Worm (Caenorhabditis elegans) whole organism, L2 larva: ENCODE data around the gene ugt-1.

Experiments
- C34F6.9 ChIP-seq: fragments of 150-350 bp; optimal IDR thresholded peaks from 2 replicates; lab custom pipeline; 2014; ENCODE audit warnings: missing biosample characterization, missing genetic modification characterization
- F13H6.1 ChIP-seq: sonication (generic microtip); optimal IDR thresholded peaks from 2 replicates; lab custom pipeline; 2016; ENCODE audit warnings: missing genetic modification characterization, missing compliant biosample characterization
- ZK546.5 ChIP-seq: sonication (generic microtip); optimal IDR thresholded peaks from 2 replicates; lab custom pipeline; 2017; ENCODE audit warnings: missing biosample characterization, missing genetic modification characterization
- alr-1 ChIP-seq: fragments of 150-350 bp; optimal IDR thresholded peaks from 2 replicates; lab custom pipeline; 2014; ENCODE audit warnings: missing biosample characterization, missing genetic modification characterization
- aly-2 ChIP-seq: fragments of 150-350 bp; optimal IDR thresholded peaks from 2 replicates; lab custom pipeline; 2014; ENCODE audit warnings: missing biosample characterization, missing genetic modification characterization
- ama-1 ChIP-seq: fragments of 150-350 bp; optimal IDR thresholded peaks from 2 replicates; lab custom pipeline; 2018; ENCODE audit warnings: inconsistent platforms
- blmp-1 ChIP-seq: sonication (generic microtip); optimal IDR thresholded peaks from 2 replicates; lab custom pipeline; 2017; ENCODE audit warnings: missing genetic modification characterization, mild to moderate bottlenecking, missing compliant biosample characterization, antibody characterized with exemption, moderate library complexity; ENCODE audit not compliant: insufficient read depth
- crh-2 ChIP-seq: sonication (generic microtip); optimal IDR thresholded peaks from 2 replicates; lab custom pipeline; 2017; ENCODE audit warnings: missing biosample characterization, missing genetic modification characterization
- elt-1 ChIP-seq: fragments of 150-350 bp; optimal IDR thresholded peaks from 2 replicates; lab custom pipeline; 2014; ENCODE audit warnings: missing biosample characterization, missing genetic modification characterization
- elt-3 ChIP-seq: sonication (generic microtip); optimal IDR thresholded peaks from 2 replicates; lab custom pipeline; 2017; ENCODE audit warnings: missing biosample characterization, missing genetic modification characterization
- fos-1 ChIP-seq: fragments of 150-350 bp; optimal IDR thresholded peaks from 2 replicates; lab custom pipeline; 2014; ENCODE audit warnings: missing biosample characterization, missing genetic modification characterization
- gmeb-1 ChIP-seq: fragments of 150-350 bp; optimal IDR thresholded peaks from 2 replicates; lab custom pipeline; 2014; ENCODE audit warnings: missing biosample characterization, missing genetic modification characterization
- lin-11 ChIP-seq: fragments of 150-350 bp; sonication (generic microtip); optimal IDR thresholded peaks from 2 replicates; lab custom pipeline; 2014; ENCODE audit warnings: missing biosample characterization, missing genetic modification characterization, inconsistent platforms, mixed read lengths
- lin-13 ChIP-seq: fragments of 150-350 bp; optimal IDR thresholded peaks from 2 replicates; lab custom pipeline; 2014; ENCODE audit warnings: missing biosample characterization, missing genetic modification reagents, missing genetic modification characterization
- lin-39 ChIP-seq: fragments of 150-350 bp; optimal IDR thresholded peaks from 2 replicates; lab custom pipeline; 2014; ENCODE audit warnings: missing biosample characterization, missing genetic modification reagents, missing genetic modification characterization
- lsy-2 ChIP-seq, 2 experiments: fragments of 150-350 bp in 1 of 2; sonication (generic microtip) in 1 of 2; optimal IDR thresholded peaks; 2 replicates each; lab custom pipeline; 2014 to 2017; ENCODE audit warnings: missing biosample characterization in 2 of 2, missing genetic modification characterization in 2 of 2
- mab-5 ChIP-seq: fragments of 150-350 bp; optimal IDR thresholded peaks from 2 replicates; lab custom pipeline; 2014; ENCODE audit warnings: missing biosample characterization, missing genetic modification characterization
- mbf-1 ChIP-seq: sonication (generic microtip); optimal IDR thresholded peaks from 2 replicates; lab custom pipeline; 2017; ENCODE audit warnings: missing biosample characterization, missing genetic modification characterization
- nhr-10 ChIP-seq: sonication (generic microtip); optimal IDR thresholded peaks from 2 replicates; lab custom pipeline; 2017; ENCODE audit warnings: missing biosample characterization, missing genetic modification characterization
- nhr-11 ChIP-seq: fragments of 150-350 bp; optimal IDR thresholded peaks from 2 replicates; lab custom pipeline; 2014; ENCODE audit warnings: missing biosample characterization, missing genetic modification characterization
- nhr-12 ChIP-seq: fragments of 150-350 bp; optimal IDR thresholded peaks from 2 replicates; lab custom pipeline; 2014; ENCODE audit warnings: missing biosample characterization, missing genetic modification characterization
- nhr-129 ChIP-seq: fragments of 150-350 bp; optimal IDR thresholded peaks from 2 replicates; lab custom pipeline; 2014; ENCODE audit warnings: missing biosample characterization, missing genetic modification characterization
- nhr-23 ChIP-seq: fragments of 150-350 bp; optimal IDR thresholded peaks from 2 replicates; lab custom pipeline; 2014; ENCODE audit warnings: missing biosample characterization, missing genetic modification reagents, missing genetic modification characterization
- nhr-237 ChIP-seq: fragments of 150-350 bp; optimal IDR thresholded peaks from 2 replicates; lab custom pipeline; 2014; ENCODE audit warnings: missing biosample characterization, missing genetic modification characterization
- nhr-25 ChIP-seq: fragments of 150-350 bp; sonication (generic microtip); optimal IDR thresholded peaks from 3 replicates; lab custom pipeline; 2014; ENCODE audit warnings: missing biosample characterization, missing genetic modification characterization
- nhr-6 ChIP-seq: fragments of 150-350 bp; optimal IDR thresholded peaks from 2 replicates; lab custom pipeline; 2014; ENCODE audit warnings: missing biosample characterization, missing genetic modification characterization
- nhr-77 ChIP-seq: fragments of 150-350 bp; optimal IDR thresholded peaks from 2 replicates; lab custom pipeline; 2014; ENCODE audit warnings: missing biosample characterization, missing genetic modification characterization
- peb-1 ChIP-seq: fragments of 150-350 bp; optimal IDR thresholded peaks from 2 replicates; lab custom pipeline; 2014; ENCODE audit warnings: missing biosample characterization, missing genetic modification characterization
- skn-1 ChIP-seq: sonication (generic microtip); optimal IDR thresholded peaks from 2 replicates; lab custom pipeline; 2017; ENCODE audit warnings: missing biosample characterization, missing genetic modification characterization
- sma-3 ChIP-seq: sonication (generic microtip); optimal IDR thresholded peaks from 2 replicates; lab custom pipeline; 2016; ENCODE audit warnings: missing genetic modification reagents, missing genetic modification characterization, missing compliant biosample characterization
- sma-9 ChIP-seq, 2 experiments: fragments of 150-350 bp in 1 of 2; sonication (generic microtip) in 1 of 2; optimal IDR thresholded peaks; 2 replicates each; lab custom pipeline; 2014 to 2016; ENCODE audit warnings: missing genetic modification characterization in 2 of 2, mild to moderate bottlenecking in 1 of 2, missing biosample characterization in 1 of 2, missing compliant biosample characterization in 1 of 2, missing genetic modification reagents in 1 of 2, moderate library complexity in 1 of 2
- unc-39 ChIP-seq: fragments of 150-350 bp; optimal IDR thresholded peaks from 2 replicates; lab custom pipeline; 2014; ENCODE audit warnings: missing biosample characterization, missing genetic modification characterization
- unc-55 ChIP-seq: fragments of 150-350 bp; sonication (generic microtip); optimal IDR thresholded peaks from 3 replicates; lab custom pipeline; 2014; ENCODE audit warnings: missing biosample characterization, missing genetic modification reagents, missing genetic modification characterization
- unc-62 ChIP-seq: fragments of 150-350 bp; optimal IDR thresholded peaks from 2 replicates; lab custom pipeline; 2014; ENCODE audit warnings: missing biosample characterization, missing genetic modification reagents, missing genetic modification characterization
- zag-1 ChIP-seq: fragments of 150-350 bp; optimal IDR thresholded peaks from 2 replicates; lab custom pipeline; 2014; ENCODE audit warnings: missing biosample characterization, missing genetic modification characterization
- ztf-1 ChIP-seq: fragments of 200-800 bp; sonication (Bioruptor generic); conservative IDR thresholded peaks from 2 replicates; pipeline ENCODE4 v1.3.6; 2022; ENCODE audit warnings: missing genetic modification characterization, missing compliant biosample characterization
- ztf-11 ChIP-seq: sonication (generic microtip); optimal IDR thresholded peaks from 2 replicates; lab custom pipeline; 2017; ENCODE audit warnings: missing biosample characterization, missing genetic modification characterization

ugt-1 gene

DNA sequence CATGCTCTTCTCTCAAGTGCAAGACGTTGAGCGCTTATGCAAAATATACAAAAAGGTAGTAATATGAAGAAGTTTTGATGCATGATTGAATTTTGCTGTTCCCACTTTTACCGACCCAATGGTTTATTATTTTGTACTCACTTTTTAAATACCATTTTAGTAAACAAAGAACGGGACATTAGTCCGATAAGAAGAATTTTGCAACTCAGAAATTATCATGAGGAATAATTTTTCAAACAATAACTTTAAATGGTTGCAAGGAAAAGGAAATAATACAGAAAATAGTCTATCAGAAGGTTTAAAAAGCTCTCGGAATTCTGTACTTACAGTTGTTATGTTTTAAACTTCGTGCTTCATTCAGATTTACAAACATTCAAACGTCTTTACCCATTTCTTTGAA, 19.1 kb downstream of the ugt-1 start, which contains the start of gene F15H10.9:
Gene F15H10.9, minus strand, starts transcription at position 101 of the 400 bp plus-strand sequence.
- TF ChIP-seq elt-3 (no peak), lsy-2 (tag; optimal IDR thresholded peaks at IDR 0.05; lab: Kevin White, UChicago) (no peak), C34F6.9 (tag; lab: Kevin White, UChicago) (no peak), aly-2 (no peak), ama-1 (lab: Kevin White, UChicago) (no peak), mab-5 (tag; lab: Kevin White, UChicago) (no peak), unc-39 (tag; lab: Kevin White, UChicago) (no peak), skn-1 (tag; lab: Kevin White, UChicago) (no peak), sma-3 (GFP tag; lab: Kevin White, UChicago) (no peak), ztf-1 (no peak), fos-1 (tag; lab: Kevin White, UChicago) (no peak), unc-55 (GFP tag; lab: Kevin White, UChicago) (no peak), nhr-129 (no peak), zag-1 (no peak), crh-2 (tag; lab: Kevin White, UChicago) (no peak), nhr-77 (tag; lab: Kevin White, UChicago) (no peak), alr-1 (tag; lab: Kevin White, UChicago) (no peak), unc-62 (GFP tag; lab: Kevin White, UChicago) (no peak), blmp-1 (tag; lab: Kevin White, UChicago) (no peak)

DNA sequence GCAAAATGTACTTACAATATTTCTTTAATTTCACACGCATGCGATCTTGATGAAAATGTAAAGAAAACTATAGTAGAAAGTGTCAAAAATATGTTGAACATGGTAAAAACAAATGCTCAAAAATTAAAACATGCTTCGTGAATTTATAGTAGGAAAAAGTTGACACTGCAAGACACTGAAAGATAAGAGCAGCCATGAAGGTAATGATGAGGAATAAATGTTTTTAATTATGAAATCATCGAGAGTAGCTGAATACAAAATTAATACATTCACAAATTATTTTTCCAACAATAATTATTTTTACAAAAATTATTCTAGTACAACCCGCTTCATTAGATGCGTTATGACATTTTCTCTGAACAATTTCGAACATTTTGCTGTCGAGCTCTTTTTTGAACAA, 21.5 kb downstream of the ugt-1 start, which contains the start of gene F15H10.10:
Gene F15H10.10, minus strand, starts transcription at position 101 of the 400 bp plus-strand sequence.
- no peak for TF ChIP-seq nhr-77 (tag; lab: Kevin White, UChicago)
- TF ChIP-seq nhr-6, result no peak
- no peak for TF ChIP-seq gmeb-1
- no peak for TF ChIP-seq unc-55 (GFP tag; lab: Kevin White, UChicago)
- TF ChIP-seq blmp-1 (tag; lab: Kevin White, UChicago), result no peak
- no peak for TF ChIP-seq lsy-2 (tag; optimal IDR thresholded peaks at IDR 0.05; lab: Kevin White, UChicago)
- TF ChIP-seq mab-5 (tag; lab: Kevin White, UChicago), result no peak

DNA sequence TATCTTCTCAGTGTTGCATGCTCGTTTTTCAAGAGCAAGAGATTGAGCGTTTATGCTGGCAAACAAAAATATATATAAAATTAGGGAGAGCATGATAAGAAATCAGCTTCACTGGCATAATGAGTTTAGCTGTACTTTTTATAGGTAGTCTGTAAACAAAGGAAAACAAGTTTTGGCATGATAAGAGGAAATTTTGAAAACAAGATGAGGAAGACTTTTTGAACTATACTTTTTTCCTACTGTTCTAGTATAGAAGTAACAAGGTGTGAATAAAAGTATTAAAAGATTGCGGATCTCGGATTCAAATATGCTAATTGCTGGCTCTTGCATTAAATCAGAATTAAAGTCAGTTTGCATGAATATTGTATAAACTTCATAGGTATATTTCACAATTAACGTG, 23.5 kb downstream of the ugt-1 start, which contains the start of gene F15H10.5:
Gene F15H10.5, minus strand, starts transcription at position 101 of the 400 bp plus-strand sequence.
- TF ChIP-seq unc-62 (GFP tag; lab: Kevin White, UChicago) (no peak), nhr-10 (no peak), lin-13 (no peak), alr-1 (tag; lab: Kevin White, UChicago) (no peak), elt-3 (no peak), ztf-11 (tag; lab: Kevin White, UChicago) (no peak), nhr-6 (no peak), unc-39 (tag; lab: Kevin White, UChicago) (no peak), lin-39 (no peak), ZK546.5 (tag; lab: Kevin White, UChicago) (no peak), nhr-237 (tag; lab: Kevin White, UChicago) (no peak), F13H6.1 (tag; lab: Kevin White, UChicago) (no peak), lsy-2 (tag; optimal IDR thresholded peaks at IDR 0.05; lab: Kevin White, UChicago) (no peak), fos-1 (tag; lab: Kevin White, UChicago) (no peak)

DNA sequence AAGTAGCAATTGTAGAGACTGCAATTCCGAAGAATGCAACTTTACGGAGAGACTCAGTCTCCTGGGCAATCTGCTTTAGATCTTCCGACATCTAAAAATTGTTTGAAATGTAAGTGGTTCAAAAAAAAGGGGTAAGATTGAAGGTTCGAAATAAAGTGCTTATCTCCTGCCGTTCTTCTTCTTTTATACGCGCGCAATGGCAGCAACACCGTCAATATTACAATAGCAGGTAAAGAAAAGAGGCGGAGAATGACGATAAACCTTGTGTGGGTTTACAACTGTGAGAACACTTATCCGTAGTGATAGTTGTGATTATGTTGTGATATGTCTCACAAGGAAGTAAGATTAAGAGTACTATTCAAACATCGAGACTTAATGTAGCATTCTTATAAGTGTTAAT, 26.3 kb downstream of the ugt-1 start, which contains the start of gene col-13:
Gene col-13, minus strand, starts transcription at position 101 of the 400 bp plus-strand sequence.
- TF ChIP-seq nhr-12 (tag; lab: Kevin White, UChicago) (no peak), elt-1 (tag; lab: Kevin White, UChicago) (no peak)

DNA sequence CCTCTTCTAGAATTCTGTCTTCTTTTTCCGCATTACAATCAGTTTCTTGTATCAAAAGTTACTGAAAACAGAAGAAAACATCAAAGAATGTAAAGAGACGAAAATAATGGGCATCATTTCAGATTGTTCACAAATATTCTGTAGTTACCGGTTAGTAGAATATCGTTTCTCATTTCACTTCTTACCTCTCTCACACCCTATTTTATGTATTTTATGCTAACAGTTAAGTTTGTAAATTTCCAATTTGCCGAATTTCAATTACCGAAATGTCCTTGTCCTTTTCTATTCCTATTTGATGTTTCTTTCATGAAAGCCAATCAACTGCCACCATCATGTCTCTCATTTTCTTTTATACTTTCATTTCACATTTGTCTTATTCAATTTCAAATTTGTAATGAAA, 28.0 kb downstream of the ugt-1 start:
- TF ChIP-seq crh-2 (tag; lab: Kevin White, UChicago) (no peak), nhr-6 (no peak), blmp-1 (tag; lab: Kevin White, UChicago) (peak; percentile 25), nhr-237 (tag; lab: Kevin White, UChicago) (no peak), gmeb-1 (no peak), sma-3 (GFP tag; lab: Kevin White, UChicago) (peak; percentile 16), nhr-25 (tag; lab: Kevin White, UChicago) (peak; percentile 76)

DNA sequence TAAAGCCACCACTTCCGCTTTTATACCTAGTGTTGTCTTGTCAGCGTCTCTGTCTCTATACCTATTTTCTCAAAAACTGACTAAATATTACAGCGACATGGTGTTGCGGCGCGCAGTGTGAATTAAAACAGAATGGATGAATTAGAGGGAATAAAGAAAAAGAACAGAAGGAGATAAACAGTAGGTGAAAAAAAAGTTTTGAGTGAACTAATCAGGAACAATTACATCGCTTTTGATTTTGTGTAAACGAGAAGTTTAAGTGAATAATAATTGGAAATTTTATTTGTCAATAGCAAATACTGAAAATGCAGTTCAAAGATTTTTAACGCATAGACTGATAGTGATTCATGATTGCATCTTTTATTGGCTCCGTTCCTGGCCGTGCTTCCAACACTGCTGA, 29.6 kb downstream of the ugt-1 start, which contains the start of gene col-12:
Gene col-12, minus strand, starts transcription at position 101 of the 400 bp plus-strand sequence.
- TF ChIP-seq mbf-1 (tag; lab: Kevin White, UChicago) (no peak), elt-1 (tag; lab: Kevin White, UChicago) (no peak), nhr-23 (tag; lab: Kevin White, UChicago) (no peak), sma-9 (GFP tag; optimal IDR thresholded peaks at IDR 0.05; lab: Kevin White, UChicago) (no peak), sma-9 (tag; optimal IDR thresholded peaks at IDR 0.05; lab: Kevin White, UChicago) (no peak), peb-1 (tag; lab: Kevin White, UChicago) (no peak), lin-39 (no peak), nhr-11 (tag; lab: Kevin White, UChicago) (no peak), blmp-1 (tag; lab: Kevin White, UChicago) (no peak), lin-11 (tag; lab: Kevin White, UChicago) (no peak)
- TF ChIP-seq, all 48 proteins: peak for 0
